ENCODE assay signal across 5 worm cellular contexts in genomic region chrV:13288881-13289280, ce11.
TF ChIP-seq lines count a peak whose summit lies in the region.

No protein-coding gene starts in this region.

TF ChIP-seq in whole organism, L1 larva, 84 proteins besides CTCF, POLR2A, EP300 and RAD21 (continues in another document):
- TF ChIP-seq lin-13 (GFP tag; optimal IDR thresholded peaks at IDR 0.05; lab: Kevin White, UChicago) (no peak), fos-1 (tag; optimal IDR thresholded peaks at IDR 0.05; lab: Kevin White, UChicago) (no peak), lin-14 (GFP tag; optimal IDR thresholded peaks at IDR 0.05; lab: Kevin White, UChicago) (peak; percentile 48), pax-3 (tag; optimal IDR thresholded peaks at IDR 0.05; lab: Kevin White, UChicago) (no peak), nhr-19 (GFP tag; conservative IDR thresholded peaks at IDR 0.05; lab: Robert Waterston, UW) (0 out of 2 replicates have a peak, but pooled peaks have one; percentile 10), ceh-82 (tag; optimal IDR thresholded peaks at IDR 0.05; lab: Kevin White, UChicago) (no peak), fkh-8 (tag; optimal IDR thresholded peaks at IDR 0.05; lab: Kevin White, UChicago) (no peak), unc-98 (GFP tag; IDR thresholded peaks at IDR 0.05; lab: Robert Waterston, UW) (no peak), hpl-2 (GFP tag; optimal IDR thresholded peaks at IDR 0.05; lab: Kevin White, UChicago) (no peak), dpl-1 (GFP tag; optimal IDR thresholded peaks at IDR 0.05; lab: Kevin White, UChicago) (no peak), elt-3 (tag; optimal IDR thresholded peaks at IDR 0.05; lab: Kevin White, UChicago) (no peak), hlh-4 (tag; optimal IDR thresholded peaks at IDR 0.05; lab: Kevin White, UChicago) (no peak), mep-1 (tag; optimal IDR thresholded peaks at IDR 0.05; lab: Kevin White, UChicago) (no peak), elt-2 (tag; optimal IDR thresholded peaks at IDR 0.05; lab: Kevin White, UChicago) (no peak), lsy-2 (tag; optimal IDR thresholded peaks at IDR 0.05; lab: Kevin White, UChicago) (peak in 1 of 2 experiments; percentile 7), snu-23 (GFP tag; optimal IDR thresholded peaks at IDR 0.05; lab: Kevin White, UChicago) (peak; percentile 25), nhr-20 (tag; optimal IDR thresholded peaks at IDR 0.05; lab: Kevin White, UChicago) (no peak), ama-1 (optimal IDR thresholded peaks at IDR 0.05; lab: Kevin White, UChicago) (no peak), ztf-11 (tag; optimal IDR thresholded peaks at IDR 0.05; lab: Kevin White, UChicago) (no peak)

TF ChIP-seq in whole organism, L2 larva, 48 proteins besides CTCF, POLR2A, EP300 and RAD21:
- TF ChIP-seq lin-11 (tag; optimal IDR thresholded peaks at IDR 0.05; lab: Kevin White, UChicago) (no peak), sma-3 (GFP tag; optimal IDR thresholded peaks at IDR 0.05; lab: Kevin White, UChicago) (no peak), C34F6.9 (tag; optimal IDR thresholded peaks at IDR 0.05; lab: Kevin White, UChicago) (peak; percentile 8), nhr-23 (tag; optimal IDR thresholded peaks at IDR 0.05; lab: Kevin White, UChicago) (no peak), ZK546.5 (tag; optimal IDR thresholded peaks at IDR 0.05; lab: Kevin White, UChicago) (no peak), mab-5 (tag; optimal IDR thresholded peaks at IDR 0.05; lab: Kevin White, UChicago) (peak; percentile 6), F13H6.1 (tag; optimal IDR thresholded peaks at IDR 0.05; lab: Kevin White, UChicago) (peak; percentile 37), lsy-2 (tag; optimal IDR thresholded peaks at IDR 0.05; lab: Kevin White, UChicago) (peak in 1 of 2 experiments; percentile 17), nhr-129 (tag; optimal IDR thresholded peaks at IDR 0.05; lab: Kevin White, UChicago) (peak; percentile 1)
TF ChIP-seq in whole organism, L2 larva: peak in this region for 5.

TF ChIP-seq in whole organism, late embryonic, 69 proteins besides CTCF, POLR2A, EP300 and RAD21:
- TF ChIP-seq unc-55 (GFP tag; optimal IDR thresholded peaks at IDR 0.05; lab: Kevin White, UChicago) (peak; percentile 6), ceh-2 (tag; optimal IDR thresholded peaks at IDR 0.05; lab: Kevin White, UChicago) (no peak), zip-5 (tag; optimal IDR thresholded peaks at IDR 0.05; lab: Kevin White, UChicago) (no peak), T23F11.4 (GFP tag; optimal IDR thresholded peaks at IDR 0.05; lab: Kevin White, UChicago) (no peak), ceh-34 (tag; optimal IDR thresholded peaks at IDR 0.05; lab: Kevin White, UChicago) (no peak), F13H6.1 (tag; optimal IDR thresholded peaks at IDR 0.05; lab: Kevin White, UChicago) (no peak), ceh-24 (tag; optimal IDR thresholded peaks at IDR 0.05; lab: Kevin White, UChicago) (no peak)

TF ChIP-seq in whole organism, mixed stage, embryonic, 35 proteins besides CTCF, POLR2A, EP300 and RAD21:
- TF ChIP-seq ceh-39 (tag; optimal IDR thresholded peaks at IDR 0.05; lab: Kevin White, UChicago) (no peak), unc-120 (tag; optimal IDR thresholded peaks at IDR 0.05; lab: Kevin White, UChicago; ENCODE audit: poor library complexity, severe bottlenecking) (peak; percentile 21), hlh-1 (tag; optimal IDR thresholded peaks at IDR 0.05; lab: Kevin White, UChicago) (peak; percentile 7)

TF ChIP-seq in whole organism, young adult, 124 proteins besides CTCF, POLR2A, EP300 and RAD21:
- no peak for TF ChIP-seq akir-1 (GFP tag; optimal IDR thresholded peaks at IDR 0.05; lab: Kevin White, UChicago)
- peak; percentile 56; the same call in 1 of the 2 replicates for TF ChIP-seq hmg-1.2 (GFP tag; IDR thresholded peaks at IDR 0.05; lab: Robert Waterston, UW)
